Fruit fly (Drosophila melanogaster): ENCODE results near the gene elm.
A peak's percentile ranks its signal among the peaks of the same experiment; 100 is the strongest.

Gene elm

dm6 chr3R:5686049-5686757, 31.5 kb upstream of the elm start (continued):
- TF ChIP-seq CG4730 (GFP tag; IDR thresholded peaks at IDR 0.05) (peak; percentile 43; the same call in 1 of the 2 replicates), CG2712 (tag; optimal IDR thresholded peaks at IDR 0.05) (peak; percentile 61), Rx (GFP tag; IDR thresholded peaks at IDR 0.05) (no peak), Dip3 (GFP tag; optimal IDR thresholded peaks at IDR 0.05) (peak; percentile 25), CG14441 (GFP tag; IDR thresholded peaks at IDR 0.05) (peak; percentile 45; the same call in 1 of the 2 replicates), Atf6 (GFP tag; IDR thresholded peaks at IDR 0.05) (no peak; the same call in 1 of the 2 replicates), ci (GFP tag; IDR thresholded peaks at IDR 0.05) (0 out of 3 replicates have a peak, but pooled peaks have one; percentile 30), CG4282 (GFP tag; optimal IDR thresholded peaks at IDR 0.05) (no peak), Sin3A (optimal IDR thresholded peaks at IDR 0.05) (no peak), HLH4C (GFP tag; IDR thresholded peaks at IDR 0.05; ENCODE audit: partially characterized antibody) (no peak), CG18262 (tag; optimal IDR thresholded peaks at IDR 0.05) (peak; percentile 31), fd3F (GFP tag; optimal IDR thresholded peaks at IDR 0.05) (peak; percentile 5), CG18599 (GFP tag; optimal IDR thresholded peaks at IDR 0.05) (peak; percentile 81), CG11398 (GFP tag; optimal IDR thresholded peaks at IDR 0.05) (no peak), CG13624 (GFP tag; optimal IDR thresholded peaks at IDR 0.05) (peak; percentile 50), vnd (GFP tag; IDR thresholded peaks at IDR 0.05; ENCODE audit: partially characterized antibody) (no peak), grn (GFP tag; optimal IDR thresholded peaks at IDR 0.05) (no peak), CG34376 (GFP tag; optimal IDR thresholded peaks at IDR 0.05) (no peak), yki (optimal IDR thresholded peaks at IDR 0.05) (no peak), MBD-R2 (GFP tag; IDR thresholded peaks at IDR 0.05) (peak; percentile 11; the same call in 1 of the 2 replicates), sima (GFP tag; optimal IDR thresholded peaks at IDR 0.05) (no peak), CG12236 (GFP tag; optimal IDR thresholded peaks at IDR 0.05) (no peak), CG1024 (GFP tag; IDR thresholded peaks at IDR 0.05) (peak; percentile 20; the same call in 1 of the 2 replicates), Hmr (GFP tag; optimal IDR thresholded peaks at IDR 0.05) (peak; percentile 44), CG2129 (GFP tag; IDR thresholded peaks at IDR 0.05; ENCODE audit: partially characterized antibody) (no peak), kni (GFP tag; optimal IDR thresholded peaks at IDR 0.05) (no peak), H15 (GFP tag; IDR thresholded peaks at IDR 0.05) (0 out of 3 replicates have a peak, but pooled peaks have one; percentile 9), fru (optimal IDR thresholded peaks at IDR 0.05) (no peak), prd (optimal IDR thresholded peaks at IDR 0.05) (no peak), prd (GFP tag; IDR thresholded peaks at IDR 0.05) (peak; percentile 66; the same call in 2 of the 3 replicates), Lpt (GFP tag; optimal IDR thresholded peaks at IDR 0.05) (no peak), CG10654 (GFP tag; optimal IDR thresholded peaks at IDR 0.05) (peak; percentile 12), CG12155 (GFP tag; optimal IDR thresholded peaks at IDR 0.05) (no peak), schlank (tag; optimal IDR thresholded peaks at IDR 0.05) (no peak), CkIIα-i1 (GFP tag; IDR thresholded peaks at IDR 0.05) (no peak), Meics (GFP tag; optimal IDR thresholded peaks at IDR 0.05) (peak; percentile 68), CG3995 (GFP tag; optimal IDR thresholded peaks at IDR 0.05) (no peak), CG9609 (GFP tag; optimal IDR thresholded peaks at IDR 0.05) (peak; percentile 38), Dfd (GFP tag; optimal IDR thresholded peaks at IDR 0.05) (no peak), insv (GFP tag; optimal IDR thresholded peaks at IDR 0.05) (no peak), Aef1 (GFP tag; IDR thresholded peaks at IDR 0.05) (peak; percentile 23; the same call in 1 of the 3 replicates), CG4820 (GFP tag; optimal IDR thresholded peaks at IDR 0.05) (peak; percentile 31), ranshi (GFP tag; IDR thresholded peaks at IDR 0.05) (no peak), CG11504 (tag; optimal IDR thresholded peaks at IDR 0.05) (peak; percentile 72), peb (GFP tag; IDR thresholded peaks at IDR 0.05) (no peak), ftz-f1 (GFP tag; optimal IDR thresholded peaks at IDR 0.05) (no peak), CG17361 (GFP tag; IDR thresholded peaks at IDR 0.05) (peak; percentile 42; the same call in 1 of the 3 replicates), al (GFP tag; IDR thresholded peaks at IDR 0.05) (no peak), gro (GFP tag; optimal IDR thresholded peaks at IDR 0.05) (no peak), CoRest (tag; optimal IDR thresholded peaks at IDR 0.05) (peak; percentile 49), CG6813 (GFP tag; optimal IDR thresholded peaks at IDR 0.05) (peak; percentile 36)

Measured in whole organism, embryonic.